Worm (Caenorhabditis elegans): ENCODE data around the gene hrg-3.

ce11 chrV:9714909-9715308 lies 41.4 kb upstream of the hrg-3 start, which contains the start of gene F40F9.3:
- no peak for TF ChIP-seq cog-1 (tag; optimal IDR thresholded peaks at IDR 0.05)
- TF ChIP-seq klf-2 (GFP tag; conservative IDR thresholded peaks at IDR 0.05) = no peak
- TF ChIP-seq ztf-29 (GFP tag; IDR thresholded peaks at IDR 0.05) = no peak
- no peak for TF ChIP-seq tab-1 (GFP tag; IDR thresholded peaks at IDR 0.05)
- no peak for TF ChIP-seq T22C8.4 (GFP tag; IDR thresholded peaks at IDR 0.05)
